Worm (Caenorhabditis elegans): ENCODE measurements around the gene str-159.

The str-159 gene

ce11 chrIV:4930045-4930444 is 20.9 kb downstream of the str-159 start, which contains the start of gene Y9C9A.8:
Gene Y9C9A.8 (plus strand): TSS chrIV:4930345.
- TF ChIP-seq lin-29 (GFP tag; IDR thresholded peaks at IDR 0.05), result no peak
- TF ChIP-seq T26A8.4 (GFP tag; IDR thresholded peaks at IDR 0.05), result no peak
- TF ChIP-seq Y48G9A.11 (GFP tag; IDR thresholded peaks at IDR 0.05), result no peak
- no peak for TF ChIP-seq daf-16 (GFP tag; optimal IDR thresholded peaks at IDR 0.05)
- TF ChIP-seq daf-16 (tag; optimal IDR thresholded peaks at IDR 0.05), result peak; percentile 30
- TF ChIP-seq spr-3 (GFP tag; optimal IDR thresholded peaks at IDR 0.05), result no peak

DNA sequence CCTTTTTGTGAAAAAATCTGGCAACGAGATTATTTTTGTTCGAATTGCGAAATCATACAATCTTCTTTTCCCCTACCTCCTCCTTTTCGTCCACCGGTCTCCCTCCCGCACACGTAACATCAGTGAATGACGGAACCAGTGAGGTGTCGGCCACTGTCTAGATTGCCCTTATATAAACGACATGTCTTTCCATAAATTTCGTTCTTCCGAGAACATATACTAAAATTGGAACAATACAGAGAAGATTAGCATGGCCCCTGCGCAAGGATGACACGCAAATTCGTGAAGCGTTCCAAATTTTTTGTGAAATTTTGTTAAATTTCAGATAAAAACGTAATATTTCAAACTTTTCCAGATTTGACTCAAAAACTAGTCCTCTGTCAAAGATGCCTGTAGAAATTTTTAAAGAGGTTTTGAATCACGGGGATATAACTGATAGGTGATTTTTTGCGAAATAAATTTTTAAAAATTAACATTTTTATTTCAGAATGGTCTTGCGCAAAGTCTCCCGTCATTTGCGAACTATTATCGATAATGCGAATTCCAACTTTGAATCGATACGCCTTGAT is 21.7 kb downstream of the str-159 start:
- TF ChIP-seq set-16 (GFP tag; IDR thresholded peaks at IDR 0.05) (no peak), daf-12 (tag; optimal IDR thresholded peaks at IDR 0.05) (no peak), hlh-30 (tag; optimal IDR thresholded peaks at IDR 0.05; ENCODE audit: insufficient read depth) (peak; percentile 25), attf-4 (tag; optimal IDR thresholded peaks at IDR 0.05) (no peak), dmd-6 (GFP tag; IDR thresholded peaks at IDR 0.05) (no peak; the same call in 1 of the 2 replicates), ceh-32 (tag; optimal IDR thresholded peaks at IDR 0.05; ENCODE audit: poor library complexity) (no peak), dve-1 (tag; optimal IDR thresholded peaks at IDR 0.05; ENCODE audit: insufficient read depth) (peak; percentile 42), ceh-44 (GFP tag; IDR thresholded peaks at IDR 0.05) (peak; percentile 9; the same call in 1 of the 2 replicates), nhr-25 (tag; optimal IDR thresholded peaks at IDR 0.05; ENCODE audit: borderline replicate concordance, insufficient read depth) (no peak), dmd-8 (GFP tag; IDR thresholded peaks at IDR 0.05) (no peak), lin-1 (GFP tag; IDR thresholded peaks at IDR 0.05) (no peak), lin-38 (GFP tag; IDR thresholded peaks at IDR 0.05) (no peak; the same call in 1 of the 2 replicates), nhr-77 (tag; optimal IDR thresholded peaks at IDR 0.05) (no peak), nhr-48 (tag; optimal IDR thresholded peaks at IDR 0.05) (no peak), lir-3 (tag; optimal IDR thresholded peaks at IDR 0.05) (no peak), fkh-10 (GFP tag; optimal IDR thresholded peaks at IDR 0.05) (no peak), pqm-1 (tag; optimal IDR thresholded peaks at IDR 0.05) (no peak), cey-2 (tag; optimal IDR thresholded peaks at IDR 0.05; ENCODE audit: borderline replicate concordance, insufficient read depth) (no peak), mep-1 (tag; optimal IDR thresholded peaks at IDR 0.05) (no peak), duxl-1 (tag; optimal IDR thresholded peaks at IDR 0.05; ENCODE audit: poor library complexity) (no peak), Y75B8A.6 (GFP tag; IDR thresholded peaks at IDR 0.05) (no peak), T26A8.4 (GFP tag; IDR thresholded peaks at IDR 0.05) (no peak), unc-130 (GFP tag; optimal IDR thresholded peaks at IDR 0.05) (no peak), rbr-2 (tag; optimal IDR thresholded peaks at IDR 0.05) (no peak), hmg-1.1 (GFP tag; IDR thresholded peaks at IDR 0.05) (no peak), F26F4.8 (GFP tag; conservative IDR thresholded peaks at IDR 0.05) (peak; percentile 89), F49E8.2 (tag; optimal IDR thresholded peaks at IDR 0.05; ENCODE audit: borderline replicate concordance) (peak; percentile 79), unc-62 (GFP tag; optimal IDR thresholded peaks at IDR 0.05 in 1 of 2) (no peak), unc-62 (tag; optimal IDR thresholded peaks at IDR 0.05) (no peak), zip-2 (tag; optimal IDR thresholded peaks at IDR 0.05) (no peak), nhr-76 (tag; optimal IDR thresholded peaks at IDR 0.05) (no peak), F44E2.7 (GFP tag; IDR thresholded peaks at IDR 0.05) (no peak), zag-1 (tag; optimal IDR thresholded peaks at IDR 0.05) (no peak), madf-5 (GFP tag; IDR thresholded peaks at IDR 0.05) (peak; percentile 37 to 50; a peak in 1 of 4 replicates), ZK546.5 (tag; optimal IDR thresholded peaks at IDR 0.05) (no peak), daf-8 (GFP tag; IDR thresholded peaks at IDR 0.05) (no peak), gei-8 (GFP tag; optimal IDR thresholded peaks at IDR 0.05) (no peak), ztf-7 (tag; optimal IDR thresholded peaks at IDR 0.05) (peak; percentile 41), ces-1 (GFP tag; optimal IDR thresholded peaks at IDR 0.05) (no peak), nhr-42 (GFP tag; IDR thresholded peaks at IDR 0.05) (no peak), ztf-11 (tag; optimal IDR thresholded peaks at IDR 0.05) (no peak), snpc-1.2 (GFP tag; IDR thresholded peaks at IDR 0.05) (peak; percentile 98), dmd-9 (GFP tag; IDR thresholded peaks at IDR 0.05) (no peak), hlh-11 (tag; optimal IDR thresholded peaks at IDR 0.05) (no peak)
